Fruit fly (Drosophila melanogaster) whole organism, embryonic: ENCODE measurements around the gene CG11550.
A peak's percentile ranks its signal among the peaks of the same experiment; 100 is the strongest.

Source experiments
- CG12071 ChIP-seq: fragments of 200-800 bp; sonication (Bioruptor generic); optimal IDR thresholded peaks from 3 replicates; lab custom pipeline; 2018; ENCODE audit warnings: missing biosample characterization, mild to moderate bottlenecking, missing genetic modification characterization
- CG16815 ChIP-seq: fragments of 200-800 bp; sonication (Bioruptor generic); optimal IDR thresholded peaks from 3 replicates; lab custom pipeline; 2017; ENCODE audit warnings: missing biosample characterization, mild to moderate bottlenecking, missing genetic modification characterization
- CG16863 ChIP-seq: fragments of 200-800 bp; sonication (Bioruptor generic); optimal IDR thresholded peaks from 3 replicates; lab custom pipeline; 2016; ENCODE audit warnings: missing biosample characterization, missing genetic modification characterization
- CG2120 ChIP-seq: fragments of 200-800 bp; sonication (Bioruptor generic); optimal IDR thresholded peaks from 3 replicates; lab custom pipeline; 2016; ENCODE audit warnings: missing biosample characterization, missing genetic modification characterization
- CG2199 ChIP-seq: fragments of 200-800 bp; sonication (Bioruptor generic); IDR thresholded peaks from 3 replicates; pipeline ENCODE4 v1.3.6; 2022; ENCODE audit warnings: missing biosample characterization, missing genetic modification characterization
- CG31365 ChIP-seq: fragments of 200-800 bp; sonication (Bioruptor generic); optimal IDR thresholded peaks from 2 replicates; lab custom pipeline; 2018; ENCODE audit warnings: missing biosample characterization, mild to moderate bottlenecking, missing genetic modification characterization
- CG32772 ChIP-seq: fragments of 200-800 bp; sonication (Bioruptor generic); IDR thresholded peaks from 2 replicates; pipeline ENCODE4 v1.3.6; 2022; ENCODE audit warnings: missing biosample characterization, missing genetic modification characterization
- CG4282 ChIP-seq: fragments of 200-800 bp; sonication (Bioruptor generic); optimal IDR thresholded peaks from 2 replicates; lab custom pipeline; 2016; ENCODE audit warnings: missing biosample characterization, missing genetic modification characterization
- CG5953 ChIP-seq: fragments of 200-800 bp; sonication (Bioruptor generic); IDR thresholded peaks from 2 replicates; pipeline ENCODE4 v1.3.6; 2022; ENCODE audit warnings: missing biosample characterization, missing genetic modification characterization
- CG6654 ChIP-seq: fragments of 200-800 bp; sonication (Bioruptor generic); optimal IDR thresholded peaks from 2 replicates; lab custom pipeline; 2017; ENCODE audit warnings: missing biosample characterization, mild to moderate bottlenecking, missing genetic modification characterization
- CG6854 ChIP-seq: fragments of 200-800 bp; sonication (Bioruptor generic); optimal IDR thresholded peaks from 3 replicates; lab custom pipeline; 2017; ENCODE audit warnings: missing biosample characterization, mild to moderate bottlenecking, missing genetic modification characterization
- CG7357 ChIP-seq: fragments of 200-800 bp; sonication (Bioruptor generic); IDR thresholded peaks from 3 replicates; pipeline ENCODE4 v1.3.6; 2022; ENCODE audit warnings: missing biosample characterization, missing genetic modification characterization
- CG7963 ChIP-seq: fragments of 200-800 bp; sonication (Bioruptor generic); IDR thresholded peaks from 3 replicates; pipeline ENCODE4 v1.3.6; 2022; ENCODE audit warnings: missing biosample characterization, missing genetic modification characterization; ENCODE audit not compliant: partially characterized antibody
- CG8359 ChIP-seq: fragments of 200-800 bp; sonication (Bioruptor generic); optimal IDR thresholded peaks from 2 replicates; lab custom pipeline; 2017; ENCODE audit warnings: missing biosample characterization, mild to moderate bottlenecking, missing genetic modification characterization, borderline replicate concordance
- CG9609 ChIP-seq: fragments of 200-800 bp; sonication (Bioruptor generic); optimal IDR thresholded peaks from 3 replicates; lab custom pipeline; 2016; ENCODE audit warnings: missing biosample characterization, missing genetic modification characterization
- Chrac-16 ChIP-seq: fragments of 200-800 bp; sonication (Bioruptor generic); optimal IDR thresholded peaks from 3 replicates; lab custom pipeline; 2016; ENCODE audit warnings: missing biosample characterization, missing genetic modification characterization
- CkIIα-i1 ChIP-seq: fragments of 200-800 bp; sonication (Bioruptor generic); IDR thresholded peaks from 2 replicates; pipeline ENCODE4 v1.3.6; 2022; ENCODE audit warnings: missing biosample characterization, missing genetic modification characterization
- Deaf1 ChIP-seq: fragments of 200-800 bp; optimal IDR thresholded peaks from 3 replicates; lab custom pipeline; 2019; ENCODE audit warnings: missing biosample characterization, mild to moderate bottlenecking, missing genetic modification characterization, moderate library complexity
- Doc2 ChIP-seq: fragments of 200-800 bp; sonication (Bioruptor generic); IDR thresholded peaks from 2 replicates; pipeline ENCODE4 v1.3.6; 2022; ENCODE audit warnings: missing biosample characterization, missing genetic modification characterization
- E2f2 ChIP-seq: fragments of 200-800 bp; sonication (Bioruptor generic); IDR thresholded peaks from 2 replicates; pipeline ENCODE4 v1.3.6; 2022; ENCODE audit warnings: missing biosample characterization, missing genetic modification characterization
- HLH3B ChIP-seq: fragments of 200-800 bp; sonication (Bioruptor generic); IDR thresholded peaks from 2 replicates; pipeline ENCODE4 v1.3.6; 2022; ENCODE audit warnings: missing biosample characterization, missing genetic modification characterization
- Hr39 ChIP-seq: fragments of >200 bp; optimal IDR thresholded peaks from 2 replicates; lab custom pipeline; 2017
- Lhr ChIP-seq: fragments of 200-800 bp; sonication (Bioruptor generic); optimal IDR thresholded peaks from 3 replicates; lab custom pipeline; 2017; ENCODE audit warnings: mild to moderate bottlenecking, missing biosample characterization, missing genetic modification reagents, missing genetic modification characterization
- MTF-1 ChIP-seq: fragments of 200-800 bp; sonication (Bioruptor generic); optimal IDR thresholded peaks from 2 replicates; lab custom pipeline; 2018; ENCODE audit warnings: missing biosample characterization, mild to moderate bottlenecking, missing genetic modification characterization, borderline replicate concordance
- Max ChIP-seq: fragments of 200-800 bp; sonication (Bioruptor generic); optimal IDR thresholded peaks from 2 replicates; lab custom pipeline; 2016; ENCODE audit warnings: missing biosample characterization, mild to moderate bottlenecking, missing genetic modification characterization
- Mes4 ChIP-seq: fragments of 200-800 bp; sonication (Bioruptor generic); optimal IDR thresholded peaks from 2 replicates; lab custom pipeline; 2016; ENCODE audit warnings: missing biosample characterization, missing genetic modification characterization
- Optix ChIP-seq: fragments of 200-800 bp; sonication (Bioruptor generic); IDR thresholded peaks from 3 replicates; pipeline ENCODE4 v1.3.6; 2022; ENCODE audit warnings: missing biosample characterization, missing genetic modification characterization
- Side ChIP-seq: fragments of 200-800 bp; sonication (Bioruptor generic); optimal IDR thresholded peaks from 2 replicates; lab custom pipeline; 2016; ENCODE audit warnings: missing biosample characterization, missing genetic modification characterization
- Usf ChIP-seq: fragments of 200-800 bp; sonication (Bioruptor generic); optimal IDR thresholded peaks from 2 replicates; lab custom pipeline; 2017; ENCODE audit warnings: missing genotype, missing biosample characterization, missing genetic modification characterization
- abd-A ChIP-seq: fragments of 200-800 bp; sonication (Bioruptor generic); optimal IDR thresholded peaks from 3 replicates; lab custom pipeline; 2019; ENCODE audit warnings: missing biosample characterization, mild to moderate bottlenecking, missing genetic modification characterization, moderate library complexity
- az2 ChIP-seq: fragments of 200-800 bp; sonication (Bioruptor generic); optimal IDR thresholded peaks from 3 replicates; lab custom pipeline; 2016; ENCODE audit warnings: missing biosample characterization, missing genetic modification characterization
- caup ChIP-seq: fragments of 200-800 bp; sonication (Bioruptor generic); optimal IDR thresholded peaks from 3 replicates; lab custom pipeline; 2017; ENCODE audit warnings: missing biosample characterization, mild to moderate bottlenecking, missing genetic modification characterization, moderate library complexity; ENCODE audit not compliant: severe bottlenecking
- cg ChIP-seq: fragments of 200-800 bp; sonication (Bioruptor generic); optimal IDR thresholded peaks from 3 replicates; lab custom pipeline; 2019; ENCODE audit warnings: missing biosample characterization, mild to moderate bottlenecking, missing genetic modification characterization, moderate library complexity
- danr ChIP-seq: fragments of 200-800 bp; sonication (Bioruptor generic); IDR thresholded peaks from 2 replicates; pipeline ENCODE4 v1.3.6; 2022; ENCODE audit warnings: missing biosample characterization, missing genetic modification characterization
- gce ChIP-seq: fragments of 200-800 bp; sonication (Bioruptor generic); IDR thresholded peaks from 3 replicates; pipeline ENCODE4 v1.3.6; 2022; ENCODE audit warnings: missing biosample characterization, missing genetic modification characterization
- grn ChIP-seq: fragments of 200-800 bp; sonication (Bioruptor generic); optimal IDR thresholded peaks from 3 replicates; lab custom pipeline; 2017; ENCODE audit warnings: missing biosample characterization, missing genetic modification characterization
- kni ChIP-seq: fragments of 200-800 bp; sonication (Bioruptor generic); optimal IDR thresholded peaks from 3 replicates; lab custom pipeline; 2017; ENCODE audit warnings: mild to moderate bottlenecking, missing biosample characterization, missing genetic modification reagents, missing genetic modification characterization
- mam ChIP-seq: fragments of 200-800 bp; sonication (Bioruptor generic); optimal IDR thresholded peaks from 3 replicates; lab custom pipeline; 2016; ENCODE audit warnings: missing biosample characterization, missing genetic modification characterization
- pan ChIP-seq, 4 experiments: fragments of >200 bp in 3 of 4; fragments of 200-800 bp in 1 of 4; sonication (Bioruptor generic) in 1 of 4; optimal IDR thresholded peaks in 3 of 4; IDR thresholded peaks in 1 of 4; 2 replicates each; pipeline versions ENCODE4 v1.3.6 to Lab custom; 2017 to 2022; ENCODE audit warnings: missing biosample characterization in 2 of 4, missing genetic modification characterization in 2 of 4, mixed read lengths in 1 of 4
- rib ChIP-seq: fragments of 200-800 bp; sonication (Bioruptor generic); IDR thresholded peaks from 2 replicates; pipeline ENCODE4 v1.3.6; 2022; ENCODE audit warnings: missing biosample characterization, missing genetic modification characterization
- run ChIP-seq: fragments of 200-800 bp; sonication (Bioruptor generic); optimal IDR thresholded peaks from 3 replicates; lab custom pipeline; 2018; ENCODE audit warnings: missing biosample characterization, mild to moderate bottlenecking, missing genetic modification characterization
- shn ChIP-seq: fragments of 200-800 bp; sonication (Bioruptor generic); optimal IDR thresholded peaks from 3 replicates; lab custom pipeline; 2016; ENCODE audit warnings: missing biosample characterization, missing genetic modification characterization
- sob ChIP-seq: fragments of 200-800 bp; sonication (Bioruptor generic); IDR thresholded peaks from 2 replicates; pipeline ENCODE4 v1.3.6; 2022; ENCODE audit warnings: missing biosample characterization, missing genetic modification characterization
- sqz ChIP-seq: fragments of 200-800 bp; sonication (Bioruptor generic); optimal IDR thresholded peaks from 3 replicates; lab custom pipeline; 2018; ENCODE audit warnings: missing biosample characterization, mild to moderate bottlenecking, missing genetic modification characterization
- tup ChIP-seq: fragments of 200-800 bp; sonication (Bioruptor generic); optimal IDR thresholded peaks from 2 replicates; lab custom pipeline; 2016; ENCODE audit warnings: missing biosample characterization, mild to moderate bottlenecking, missing genetic modification characterization, moderate library complexity
- unpg ChIP-seq: fragments of 200-800 bp; sonication (Bioruptor generic); optimal IDR thresholded peaks from 3 replicates; lab custom pipeline; 2018; ENCODE audit warnings: missing biosample characterization, mild to moderate bottlenecking, missing genetic modification characterization, moderate library complexity
- usp ChIP-seq: fragments of >200 bp; optimal IDR thresholded peaks from 2 replicates; lab custom pipeline; 2017; ENCODE audit warnings: missing biosample characterization, missing genetic modification characterization
- wek ChIP-seq: fragments of 200-800 bp; sonication (Bioruptor generic); optimal IDR thresholded peaks from 3 replicates; lab custom pipeline; 2018; ENCODE audit warnings: missing biosample characterization, mild to moderate bottlenecking, missing genetic modification characterization, moderate library complexity

The CG11550 gene

dm6 chr3R:31717299-31718167, 37.9 kb upstream of the CG11550 start (continued):
- TF ChIP-seq Side (GFP tag; lab: Kevin White, UChicago) (peak; percentile 38), HLH3B (peak; percentile 60; the same call in 1 of the 2 replicates), Optix (GFP tag; lab: Robert Waterston, UW) (peak; percentile 57; the same call in 2 of the 3 replicates), CG8359 (GFP tag; lab: Kevin White, UChicago) (no peak), CkIIα-i1 (no peak), CG16863 (GFP tag; lab: Kevin White, UChicago) (peak; percentile 33), CG5953 (GFP tag; lab: Robert Waterston, UW) (0 out of 2 replicates have a peak, but pooled peaks have one; percentile 25), CG7963 (GFP tag; lab: Robert Waterston, UW) (no peak), Mes4 (GFP tag; lab: Kevin White, UChicago) (peak; percentile 58), CG6654 (GFP tag; lab: Kevin White, UChicago) (peak; percentile 35), Max (peak; percentile 36), Lhr (GFP tag; lab: Kevin White, UChicago) (no peak), CG9609 (peak; percentile 70), usp (GFP tag; lab: Kevin White, UChicago) (no peak), CG32772 (GFP tag; lab: Robert Waterston, UW) (0 out of 2 replicates have a peak, but pooled peaks have one; percentile 20), pan (optimal IDR thresholded peaks at IDR 0.05; lab: Kevin White, UChicago) (no peak), pan (GFP tag; optimal IDR thresholded peaks at IDR 0.05 in 1 of 2, IDR thresholded peaks at IDR 0.05 in 1 of 2) (peak in 1 of 2 experiments; percentile 60), grn (GFP tag; lab: Kevin White, UChicago) (no peak), Usf (GFP tag; lab: Kevin White, UChicago) (no peak), sqz (no peak), Doc2 (GFP tag; lab: Robert Waterston, UW) (no peak), CG2120 (GFP tag; lab: Kevin White, UChicago) (peak; percentile 79), abd-A (peak; percentile 88), tup (no peak), sob (GFP tag; lab: Robert Waterston, UW) (no peak), gce (GFP tag; lab: Robert Waterston, UW) (0 out of 3 replicates have a peak, but pooled peaks have one; percentile 5), CG4282 (GFP tag; lab: Kevin White, UChicago) (no peak), Hr39 (no peak), CG16815 (peak; percentile 26), shn (GFP tag; lab: Kevin White, UChicago) (peak; percentile 73), wek (no peak), Deaf1 (tag; lab: Kevin White, UChicago) (no peak), CG12071 (GFP tag; lab: Kevin White, UChicago) (peak; percentile 47), mam (peak; percentile 66), E2f2 (GFP tag; lab: Robert Waterston, UW) (peak; percentile 43; the same call in 1 of the 2 replicates), az2 (GFP tag; lab: Kevin White, UChicago) (peak; percentile 50), kni (GFP tag; lab: Kevin White, UChicago) (no peak), CG7357 (GFP tag; lab: Robert Waterston, UW) (peak; percentile 54; the same call in 2 of the 3 replicates), caup (GFP tag; lab: Kevin White, UChicago) (peak; percentile 38), Chrac-16 (GFP tag; lab: Kevin White, UChicago) (peak; percentile 23), CG6854 (GFP tag; lab: Kevin White, UChicago) (peak; percentile 30), CG2199 (no peak), rib (GFP tag; lab: Robert Waterston, UW) (no peak), CG31365 (tag; lab: Kevin White, UChicago) (no peak), danr (GFP tag; lab: Robert Waterston, UW) (no peak), cg (peak; percentile 56), MTF-1 (peak; percentile 99), run (no peak), unpg (GFP tag; lab: Kevin White, UChicago) (peak; percentile 61)
